Worm (Caenorhabditis elegans) whole organism, L2 larva: ENCODE measurements around the gene ntl-11.
A peak's percentile ranks its signal among the peaks of the same experiment; 100 is the strongest.

Experiments
- F13H6.1 ChIP-seq: sonication (generic microtip); optimal IDR thresholded peaks from 2 replicates; lab custom pipeline; 2016; ENCODE audit warnings: missing genetic modification characterization, missing compliant biosample characterization
- ceh-16 ChIP-seq: fragments of 150-350 bp; optimal IDR thresholded peaks from 2 replicates; lab custom pipeline; 2014; ENCODE audit warnings: missing biosample characterization, missing genetic modification characterization
- lin-13 ChIP-seq: fragments of 150-350 bp; optimal IDR thresholded peaks from 2 replicates; lab custom pipeline; 2014; ENCODE audit warnings: missing biosample characterization, missing genetic modification reagents, missing genetic modification characterization
- nhr-25 ChIP-seq: fragments of 150-350 bp; sonication (generic microtip); optimal IDR thresholded peaks from 3 replicates; lab custom pipeline; 2014; ENCODE audit warnings: missing biosample characterization, missing genetic modification characterization
- unc-55 ChIP-seq: fragments of 150-350 bp; sonication (generic microtip); optimal IDR thresholded peaks from 3 replicates; lab custom pipeline; 2014; ENCODE audit warnings: missing biosample characterization, missing genetic modification reagents, missing genetic modification characterization
- ztf-1 ChIP-seq: fragments of 200-800 bp; sonication (Bioruptor generic); conservative IDR thresholded peaks from 2 replicates; pipeline ENCODE4 v1.3.6; 2022; ENCODE audit warnings: missing genetic modification characterization, missing compliant biosample characterization

The ntl-11 gene

DNA sequence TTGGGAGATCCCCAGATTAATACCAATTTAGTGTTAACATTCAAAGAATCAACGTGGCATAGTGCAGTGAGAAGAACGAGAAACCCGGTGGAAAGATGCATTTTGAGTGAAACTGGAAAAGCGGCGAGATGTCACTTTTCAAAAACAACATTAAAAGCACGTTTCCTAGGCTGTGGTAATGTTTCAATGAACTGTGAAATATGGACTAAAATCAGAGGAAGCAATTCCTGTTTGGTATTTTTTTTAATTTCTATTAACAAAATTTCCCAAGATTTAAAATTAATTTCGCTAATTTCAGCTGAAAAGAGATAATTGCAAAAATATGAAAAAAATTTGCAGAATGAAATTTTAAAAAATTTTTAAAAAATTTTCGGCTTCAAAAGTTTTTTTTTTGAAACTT, 30.0 kb downstream of the ntl-11 start, which contains the start of gene Y73F8A.22:
Gene Y73F8A.22, minus strand, starts transcription at position 101 of the 400 bp plus-strand sequence.
- TF ChIP-seq F13H6.1 (tag; lab: Kevin White, UChicago) (no peak), ceh-16 (tag; lab: Kevin White, UChicago) (no peak), unc-55 (GFP tag; lab: Kevin White, UChicago) (no peak)

ce11 chrIV:15433805-15434204, 37.5 kb downstream of the ntl-11 start:
- TF ChIP-seq nhr-25 (tag; lab: Kevin White, UChicago) (peak; percentile 52), lin-13 (GFP tag; lab: Kevin White, UChicago) (no peak), ztf-1 (GFP tag; lab: Robert Waterston, UW) (no peak)
- TF ChIP-seq, all 48 proteins: peak for 1
